Worm (Caenorhabditis elegans): Measurements from ENCODE around the gene srh-10.

- TF ChIP-seq unc-39 (tag; optimal IDR thresholded peaks at IDR 0.05) (no peak), nhr-11 (tag; optimal IDR thresholded peaks at IDR 0.05) (no peak), lin-39 (tag; optimal IDR thresholded peaks at IDR 0.05) (no peak), aly-2 (tag; optimal IDR thresholded peaks at IDR 0.05) (no peak), egl-27 (tag; optimal IDR thresholded peaks at IDR 0.05) (no peak), R02D3.7 (tag; optimal IDR thresholded peaks at IDR 0.05) (no peak)
Observed at ce11 chrV:6055289-6055688, 11.7 kb downstream of the srh-10 start, which contains the start of gene srd-20.
